Worm (Caenorhabditis elegans): ENCODE data around the gene F44F4.15.

Gene F44F4.15

DNA sequence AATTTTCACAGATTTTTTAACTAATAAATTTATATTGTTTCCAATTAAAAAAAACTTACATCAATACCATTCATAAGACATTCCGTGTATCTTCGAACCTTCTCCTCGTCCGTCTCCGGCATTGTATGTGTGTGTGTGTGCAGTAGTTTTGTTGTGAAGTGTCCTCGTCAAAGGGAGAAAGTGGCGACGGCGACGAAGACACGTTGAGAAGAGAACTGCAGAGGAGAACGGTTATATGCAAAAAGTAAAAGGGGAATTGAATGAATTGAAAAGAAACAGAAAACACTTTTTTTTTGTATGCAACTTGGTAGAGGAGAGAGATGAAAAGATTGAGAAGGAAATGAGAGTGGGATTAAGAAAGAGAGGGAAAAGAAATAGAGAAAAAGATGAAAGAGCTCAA, 31.0 kb downstream of the F44F4.15 start:
- no peak for TF ChIP-seq unc-62 (GFP tag; optimal IDR thresholded peaks at IDR 0.05)

DNA sequence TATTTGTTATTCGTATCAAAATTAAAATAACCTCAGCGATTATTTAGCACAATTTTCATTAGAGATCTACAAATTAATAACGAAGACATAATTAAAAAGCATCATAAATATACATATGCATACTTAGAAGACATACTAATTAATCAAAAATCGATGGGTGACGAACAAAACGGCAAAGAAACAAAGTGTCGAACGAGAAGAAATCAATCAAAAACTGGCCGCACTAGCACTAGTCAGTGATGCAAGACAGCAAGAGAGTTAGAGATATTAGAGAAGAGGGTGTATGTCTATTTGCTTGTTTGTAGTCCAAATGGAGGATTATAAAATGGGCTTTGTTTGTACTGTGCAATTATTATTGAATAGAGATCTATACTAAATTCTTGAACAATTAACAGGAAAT, 32.4 kb downstream of the F44F4.15 start:
- TF ChIP-seq unc-62 (GFP tag; optimal IDR thresholded peaks at IDR 0.05): no peak

- no peak for TF ChIP-seq unc-62 (GFP tag; optimal IDR thresholded peaks at IDR 0.05)
These were observed 32.9 kb downstream of the F44F4.15 start, which contains the start of the genes tceb-3 and gskl-1 for ce11 chrII:10947317-10947716. tceb-3 (minus strand) TSS chrII:10947417. gskl-1 (plus strand) TSS chrII:10947559.

ce11 chrII:10948236-10949025, 34.0 kb downstream of the F44F4.15 start:
- TF ChIP-seq unc-62 (GFP tag; optimal IDR thresholded peaks at IDR 0.05): no peak

DNA sequence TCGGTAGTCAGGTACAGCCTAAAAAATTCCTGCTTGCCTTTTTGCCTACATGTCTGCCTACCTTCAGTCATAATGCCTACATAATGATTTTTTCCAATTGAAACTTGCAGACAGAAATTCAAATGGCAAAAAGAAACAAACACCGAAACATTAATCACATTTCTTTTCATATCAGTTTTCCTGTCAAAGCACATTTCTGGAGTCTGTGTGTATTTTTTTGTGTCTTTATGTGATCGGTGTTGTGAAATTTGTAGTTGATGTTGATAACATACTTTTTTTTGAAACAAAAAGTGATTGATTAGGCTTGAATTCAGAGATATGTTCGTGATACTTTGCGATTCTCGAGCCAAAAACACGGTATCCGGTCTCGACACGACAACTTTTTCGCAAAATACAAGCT, 34.9 kb downstream of the F44F4.15 start:
- TF ChIP-seq unc-62 (GFP tag; optimal IDR thresholded peaks at IDR 0.05): no peak

ce11 chrII:10950107-10950679, 35.7 kb downstream of the F44F4.15 start, which contains the start of gene gst-5:
gst-5 (plus strand) TSS chrII:10950352.
- no peak for TF ChIP-seq unc-62 (GFP tag; optimal IDR thresholded peaks at IDR 0.05)

DNA sequence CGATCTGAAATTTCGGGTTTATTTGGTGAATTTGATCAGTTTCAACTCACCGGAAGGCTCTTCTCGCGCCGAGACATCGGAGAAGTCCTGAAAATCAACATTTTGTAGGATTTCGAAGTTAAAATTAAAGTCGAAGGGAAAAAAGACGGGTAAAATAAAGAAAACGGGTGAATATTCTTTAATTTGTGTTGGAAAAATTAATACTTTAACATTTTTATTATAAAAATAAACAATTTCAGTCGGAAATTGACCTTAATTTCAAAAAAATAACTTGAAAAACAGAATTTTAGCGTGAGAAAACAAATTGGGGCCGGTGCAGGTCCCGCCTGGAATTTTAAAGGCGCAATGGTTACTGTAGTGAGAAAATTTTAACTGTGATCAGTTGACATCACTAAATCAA, 38.6 kb downstream of the F44F4.15 start, which contains the start of gene nos-1:
Gene nos-1, minus strand, starts transcription at position 101 of the 400 bp plus-strand sequence.
- TF ChIP-seq unc-62 (GFP tag; optimal IDR thresholded peaks at IDR 0.05): no peak

ce11 chrII:10955114-10955513, 40.6 kb downstream of the F44F4.15 start:
- TF ChIP-seq unc-62 (GFP tag; optimal IDR thresholded peaks at IDR 0.05): no peak

ce11 chrII:10956793-10957192, 42.3 kb downstream of the F44F4.15 start, which contains the start of gene R03D7.8:
R03D7.8 (minus strand) TSS chrII:10956893.
- TF ChIP-seq unc-62 (GFP tag; optimal IDR thresholded peaks at IDR 0.05): no peak

DNA sequence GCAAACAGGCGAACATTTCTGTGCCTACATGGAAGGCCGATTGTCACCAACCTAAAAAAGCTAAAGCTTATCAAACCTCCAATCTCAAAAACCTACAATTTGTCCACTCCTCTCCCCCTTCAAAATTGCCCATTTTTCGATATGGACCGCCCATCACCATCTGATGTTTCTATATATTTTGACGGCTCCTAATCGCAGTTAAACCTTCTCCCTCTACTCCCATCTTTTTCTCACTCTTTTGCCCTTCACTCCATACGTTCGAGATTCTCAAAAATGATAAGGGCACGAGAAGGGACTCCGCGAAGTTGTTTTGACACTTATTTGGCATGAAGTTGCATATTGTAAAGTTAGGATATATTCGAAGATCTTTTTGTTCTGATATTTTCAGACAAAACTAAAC, 44.7 kb downstream of the F44F4.15 start:
- TF ChIP-seq unc-62 (GFP tag; optimal IDR thresholded peaks at IDR 0.05): no peak

DNA sequence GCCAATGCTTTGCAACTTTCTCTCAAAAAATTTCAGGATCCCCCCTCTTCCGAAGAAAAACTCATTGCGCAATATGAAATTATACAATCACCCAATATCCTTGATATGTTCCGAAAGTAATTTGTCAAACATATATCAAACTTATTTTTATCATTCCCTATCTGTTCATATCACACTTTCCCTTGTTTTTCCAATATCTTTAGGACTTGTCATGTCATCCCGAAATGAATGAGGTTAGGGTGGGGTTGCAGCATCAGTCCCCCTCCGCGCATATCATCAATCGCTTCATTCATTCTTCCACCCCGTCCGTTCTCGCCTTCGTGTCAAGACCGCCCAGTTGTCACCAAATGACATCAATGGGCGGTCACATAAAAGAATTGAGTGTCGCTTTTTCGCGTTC, 45.2 kb downstream of the F44F4.15 start:
- TF ChIP-seq unc-62 (GFP tag; optimal IDR thresholded peaks at IDR 0.05): no peak

DNA sequence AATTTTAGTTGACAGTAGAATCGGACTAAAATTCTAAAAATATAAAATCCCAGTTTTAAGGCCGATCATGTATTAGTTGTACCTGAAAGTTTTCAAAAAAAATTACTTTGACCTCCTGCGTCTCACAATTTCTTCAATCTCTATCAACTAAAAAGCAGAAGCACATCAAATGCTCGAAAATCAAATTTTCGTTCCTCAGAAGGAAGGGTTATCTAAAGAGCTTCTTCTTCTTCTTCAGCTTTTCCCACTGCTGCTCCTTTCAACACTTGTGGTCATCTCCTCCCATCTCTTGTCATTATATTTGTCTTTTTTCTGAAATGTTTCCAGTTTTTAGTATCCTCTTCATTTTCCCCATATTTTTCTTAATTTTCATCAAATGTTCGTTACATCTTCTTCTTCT, 50.3 kb downstream of the F44F4.15 start:
- TF ChIP-seq unc-62 (GFP tag; optimal IDR thresholded peaks at IDR 0.05): no peak
